Fruit fly (Drosophila melanogaster): Measurements from ENCODE around the gene CG3226.

CG3226 gene

DNA sequence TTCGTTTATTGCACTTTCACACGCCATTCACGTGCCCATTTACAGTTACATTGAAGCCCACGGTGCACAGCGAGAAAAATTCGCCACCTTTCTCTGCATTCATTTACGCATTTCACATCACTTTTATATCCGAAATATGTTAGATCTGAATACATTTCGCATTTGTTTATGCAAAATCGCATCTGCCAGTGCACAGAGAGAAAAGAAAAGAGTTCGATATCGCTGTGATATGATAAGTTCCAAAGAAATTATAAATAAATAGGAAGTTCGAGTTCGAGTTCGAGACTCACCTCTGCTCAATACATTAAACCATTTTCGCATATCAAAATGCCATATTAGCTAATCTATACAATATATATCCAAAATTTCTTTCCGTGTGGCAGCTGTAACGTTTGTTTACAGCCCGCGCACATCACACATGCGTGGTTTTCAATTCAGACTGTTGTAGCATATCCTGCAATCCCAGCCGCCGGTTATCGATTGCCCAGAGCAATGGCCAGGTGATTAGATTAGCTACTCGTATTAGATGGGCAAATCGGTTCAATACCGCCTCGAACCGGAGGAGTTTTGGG is 2.1 kb upstream of the CG3226 start (continued):
- TF ChIP-seq al (GFP tag; IDR thresholded peaks at IDR 0.05) (peak; percentile 71; the same call in 1 of the 2 replicates), CG12942 (GFP tag; optimal IDR thresholded peaks at IDR 0.05) (peak; percentile 74), CG2199 (GFP tag; IDR thresholded peaks at IDR 0.05) (no peak), zfh1 (GFP tag; IDR thresholded peaks at IDR 0.05) (peak; percentile 81), sens-2 (GFP tag; IDR thresholded peaks at IDR 0.05) (peak; percentile 46; the same call in 1 of the 2 replicates), CG11456 (GFP tag; IDR thresholded peaks at IDR 0.05) (peak; percentile 75; the same call in 2 of the 3 replicates), CG2875 (GFP tag; optimal IDR thresholded peaks at IDR 0.05) (peak; percentile 64), wek (GFP tag; optimal IDR thresholded peaks at IDR 0.05) (peak; percentile 26), CG8765 (GFP tag; IDR thresholded peaks at IDR 0.05) (peak; percentile 71), Antp (GFP tag; optimal IDR thresholded peaks at IDR 0.05) (peak; percentile 80), sim (GFP tag; IDR thresholded peaks at IDR 0.05) (0 out of 2 replicates have a peak, but pooled peaks have one; percentile 17), CG8359 (GFP tag; optimal IDR thresholded peaks at IDR 0.05; ENCODE audit: borderline replicate concordance) (peak; percentile 30), Jarid2 (GFP tag; optimal IDR thresholded peaks at IDR 0.05) (peak; percentile 66), Fer3 (tag; optimal IDR thresholded peaks at IDR 0.05) (peak; percentile 81), Usf (GFP tag; optimal IDR thresholded peaks at IDR 0.05) (peak; percentile 53), CG13624 (GFP tag; optimal IDR thresholded peaks at IDR 0.05) (peak; percentile 88), luna (GFP tag; optimal IDR thresholded peaks at IDR 0.05) (peak; percentile 39), CG10274 (GFP tag; optimal IDR thresholded peaks at IDR 0.05) (peak; percentile 77), btn (GFP tag; optimal IDR thresholded peaks at IDR 0.05) (peak; percentile 66), Dip3 (GFP tag; optimal IDR thresholded peaks at IDR 0.05) (peak; percentile 85), prd (optimal IDR thresholded peaks at IDR 0.05) (no peak), prd (GFP tag; IDR thresholded peaks at IDR 0.05) (peak; percentile 87), CG9609 (GFP tag; optimal IDR thresholded peaks at IDR 0.05) (peak; percentile 83), Sox100B (GFP tag; optimal IDR thresholded peaks at IDR 0.05) (peak; percentile 89), Mes4 (GFP tag; optimal IDR thresholded peaks at IDR 0.05) (peak; percentile 43), HLH3B (GFP tag; IDR thresholded peaks at IDR 0.05) (peak; percentile 79), dm (GFP tag; optimal IDR thresholded peaks at IDR 0.05) (peak; percentile 71), CG4730 (GFP tag; IDR thresholded peaks at IDR 0.05) (peak; percentile 59), lola (GFP tag; optimal IDR thresholded peaks at IDR 0.05) (peak in 1 of 3 experiments; percentile 61), CG8924 (tag; optimal IDR thresholded peaks at IDR 0.05) (peak; percentile 86), CG16813 (GFP tag; IDR thresholded peaks at IDR 0.05; ENCODE audit: partially characterized antibody) (no peak), ftz-f1 (GFP tag; optimal IDR thresholded peaks at IDR 0.05) (no peak), dimm (GFP tag; IDR thresholded peaks at IDR 0.05) (peak; percentile 61; the same call in 1 of the 2 replicates), fd96Cb (tag; optimal IDR thresholded peaks at IDR 0.05) (peak; percentile 84), CG1792 (GFP tag; optimal IDR thresholded peaks at IDR 0.05) (peak; percentile 66), Max (GFP tag; optimal IDR thresholded peaks at IDR 0.05) (peak; percentile 75), sd (tag; optimal IDR thresholded peaks at IDR 0.05) (no peak), CG17802 (tag; optimal IDR thresholded peaks at IDR 0.05) (peak; percentile 40), CG14050 (GFP tag; IDR thresholded peaks at IDR 0.05) (peak; percentile 42; the same call in 1 of the 3 replicates), NC2α (GFP tag; optimal IDR thresholded peaks at IDR 0.05) (peak; percentile 34), insv (GFP tag; optimal IDR thresholded peaks at IDR 0.05) (peak in 1 of 2 experiments; percentile 29), gcm2 (GFP tag; optimal IDR thresholded peaks at IDR 0.05) (peak; percentile 70), nerfin-2 (GFP tag; IDR thresholded peaks at IDR 0.05; ENCODE audit: partially characterized antibody) (no peak), ase (GFP tag; IDR thresholded peaks at IDR 0.05) (0 out of 3 replicates have a peak, but pooled peaks have one; percentile 32), CG10654 (GFP tag; optimal IDR thresholded peaks at IDR 0.05) (peak; percentile 57), fru (optimal IDR thresholded peaks at IDR 0.05) (no peak), PHDP (tag; optimal IDR thresholded peaks at IDR 0.05) (peak; percentile 86), usp (GFP tag; optimal IDR thresholded peaks at IDR 0.05) (no peak), h (optimal IDR thresholded peaks at IDR 0.05) (no peak), CG8290 (GFP tag; optimal IDR thresholded peaks at IDR 0.05) (peak; percentile 28), CG8290 (tag; optimal IDR thresholded peaks at IDR 0.05) (peak in 1 of 2 experiments; percentile 77)

All from whole organism, embryonic.